Fruit fly (Drosophila melanogaster) whole organism, pupa: ENCODE data around the gene Proc.

ENCODE experiments used
- CG10348 ChIP-seq: fragments of 200-800 bp; sonication (Bioruptor generic); IDR thresholded peaks from 2 replicates; pipeline ENCODE4 v1.3.6; 2022; ENCODE audit warnings: missing biosample characterization, missing genetic modification characterization
- CG12605 ChIP-seq: fragments of 200-800 bp; sonication (Bioruptor generic); IDR thresholded peaks from 2 replicates; pipeline ENCODE4 v1.3.6; 2022; ENCODE audit warnings: missing biosample characterization, missing genetic modification characterization
- CG32121 ChIP-seq: fragments of 200-800 bp; sonication (Bioruptor generic); IDR thresholded peaks from 2 replicates; pipeline ENCODE4 v1.3.6; 2022; ENCODE audit warnings: missing biosample characterization, missing genetic modification characterization
- CG4496 ChIP-seq: fragments of 200-800 bp; sonication (Bioruptor generic); IDR thresholded peaks from 3 replicates; pipeline ENCODE4 v1.3.6; 2022; ENCODE audit warnings: missing biosample characterization, missing genetic modification characterization
- CG8159 ChIP-seq: fragments of 200-800 bp; sonication (Bioruptor generic); optimal IDR thresholded peaks from 3 replicates; lab custom pipeline; 2018; ENCODE audit warnings: missing biosample characterization, mild to moderate bottlenecking, missing genetic modification characterization, moderate library complexity
- CG8301 ChIP-seq: fragments of 200-800 bp; sonication (Bioruptor generic); optimal IDR thresholded peaks from 2 replicates; lab custom pipeline; 2018; ENCODE audit warnings: missing biosample characterization, mild to moderate bottlenecking, missing genetic modification characterization
- EcR ChIP-seq: fragments of 200-800 bp; sonication (Bioruptor generic); optimal IDR thresholded peaks from 3 replicates; lab custom pipeline; 2019; ENCODE audit warnings: missing biosample characterization, missing genetic modification characterization, mild to moderate bottlenecking, moderate library complexity, missing genetic modification reagents
- Ets98B ChIP-seq: fragments of 200-800 bp; sonication (Bioruptor generic); IDR thresholded peaks from 2 replicates; pipeline ENCODE4 v1.3.6; 2022; ENCODE audit warnings: missing biosample characterization, missing genetic modification characterization
- Pif1B ChIP-seq: fragments of 200-800 bp; sonication (Bioruptor generic); optimal IDR thresholded peaks from 3 replicates; lab custom pipeline; 2016; ENCODE audit warnings: missing biosample characterization, missing genetic modification characterization
- fd96Ca ChIP-seq: fragments of 200-800 bp; sonication (Bioruptor generic); IDR thresholded peaks from 3 replicates; pipeline ENCODE4 v1.3.6; 2022; ENCODE audit warnings: missing biosample characterization, missing genetic modification characterization

DNA sequence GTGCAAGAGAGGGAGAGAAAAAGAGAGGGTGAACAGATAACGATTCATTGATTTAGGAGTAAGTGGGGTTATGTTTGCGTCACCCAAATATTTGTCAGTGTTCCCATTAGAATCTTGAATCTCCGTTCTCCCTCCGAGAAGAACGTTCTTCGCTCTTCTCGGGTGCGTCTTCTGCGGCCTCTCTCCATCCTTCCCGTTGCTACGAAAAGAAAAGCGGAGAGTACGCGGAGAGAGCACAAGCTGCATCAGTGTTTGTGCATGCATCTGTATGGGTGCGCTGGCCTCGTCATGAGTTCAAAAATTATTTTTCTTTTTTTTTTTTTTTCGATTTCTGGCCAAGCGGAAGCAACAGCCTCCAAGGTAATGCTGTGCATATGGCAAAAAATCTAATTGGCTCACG lies 42.3 kb downstream of the Proc start:
- TF ChIP-seq CG12605 (GFP tag; lab: Robert Waterston, UW): no peak
- TF ChIP-seq EcR: no peak
- TF ChIP-seq CG8159 (tag; lab: Kevin White, UChicago): no peak
- no peak for TF ChIP-seq Pif1B (GFP tag; lab: Kevin White, UChicago)
- no peak for TF ChIP-seq CG8301 (tag; lab: Kevin White, UChicago)
- peak; percentile 47; the same call in 2 of the 3 replicates for TF ChIP-seq CG4496
- peak; percentile 64; the same call in 1 of the 2 replicates for TF ChIP-seq CG32121 (GFP tag; lab: Robert Waterston, UW)
- no peak for TF ChIP-seq CG10348 (GFP tag; lab: Robert Waterston, UW)
- TF ChIP-seq fd96Ca: 0 out of 3 replicates have a peak, but pooled peaks have one; percentile 14
- TF ChIP-seq Ets98B (GFP tag; lab: Robert Waterston, UW): no peak; the same call in 1 of the 2 replicates
